Fruit fly (Drosophila melanogaster) whole organism, embryonic: ENCODE measurements around the gene ImpE3.

Experiments used
- Abd-B ChIP-seq: fragments of 200-800 bp; sonication (Bioruptor generic); optimal IDR thresholded peaks from 2 replicates; lab custom pipeline; 2018; ENCODE audit warnings: missing biosample characterization, mild to moderate bottlenecking, missing genetic modification characterization, moderate library complexity
- Aef1 ChIP-seq: fragments of 200-800 bp; sonication (Bioruptor generic); IDR thresholded peaks from 3 replicates; pipeline ENCODE4 v1.3.6; 2022; ENCODE audit warnings: missing biosample characterization, missing genetic modification characterization
- Blimp-1 ChIP-seq: fragments of 200-800 bp; sonication (Bioruptor generic); optimal IDR thresholded peaks from 3 replicates; lab custom pipeline; 2018; ENCODE audit warnings: missing biosample characterization, missing genetic modification characterization, mild to moderate bottlenecking, moderate library complexity, missing genetic modification reagents
- CG10431 ChIP-seq: fragments of 200-800 bp; sonication (Bioruptor generic); optimal IDR thresholded peaks from 3 replicates; lab custom pipeline; 2018; ENCODE audit warnings: missing biosample characterization, mild to moderate bottlenecking, missing genetic modification characterization
- CG10543 ChIP-seq: fragments of 200-800 bp; sonication (Bioruptor generic); optimal IDR thresholded peaks from 3 replicates; lab custom pipeline; 2017; ENCODE audit warnings: missing biosample characterization, mild to moderate bottlenecking, missing genetic modification characterization, moderate library complexity
- CG11695 ChIP-seq: fragments of 200-800 bp; sonication (Bioruptor generic); IDR thresholded peaks from 3 replicates; pipeline ENCODE4 v1.3.6; 2022; ENCODE audit warnings: missing biosample characterization, missing genetic modification characterization
- CG1233 ChIP-seq: fragments of 200-800 bp; sonication (Bioruptor generic); optimal IDR thresholded peaks from 4 replicates; lab custom pipeline; 2018; ENCODE audit warnings: missing biosample characterization, mild to moderate bottlenecking, missing genetic modification characterization
- CG12391 ChIP-seq: fragments of 200-800 bp; sonication (Bioruptor generic); optimal IDR thresholded peaks from 3 replicates; lab custom pipeline; 2018; ENCODE audit warnings: missing biosample characterization, mild to moderate bottlenecking, missing genetic modification characterization, moderate library complexity
- CG14710 ChIP-seq: fragments of 200-800 bp; sonication (Bioruptor generic); optimal IDR thresholded peaks from 3 replicates; lab custom pipeline; 2019; ENCODE audit warnings: missing biosample characterization, mild to moderate bottlenecking, missing genetic modification characterization, moderate library complexity
- CG14860 ChIP-seq: fragments of 200-800 bp; sonication (Bioruptor generic); IDR thresholded peaks from 3 replicates; pipeline ENCODE4 v1.3.6; 2022; ENCODE audit warnings: missing biosample characterization, missing genetic modification characterization; ENCODE audit not compliant: partially characterized antibody
- CG15514 ChIP-seq: fragments of 200-800 bp; sonication (Bioruptor generic); optimal IDR thresholded peaks from 3 replicates; lab custom pipeline; 2017; ENCODE audit warnings: missing biosample characterization, missing genetic modification characterization, mild to moderate bottlenecking, moderate library complexity, missing genetic modification reagents
- CG15601 ChIP-seq: fragments of 200-800 bp; sonication (Bioruptor generic); optimal IDR thresholded peaks from 3 replicates; lab custom pipeline; 2019; ENCODE audit warnings: missing biosample characterization, mild to moderate bottlenecking, missing genetic modification characterization, moderate library complexity
- CG16815 ChIP-seq: fragments of 200-800 bp; sonication (Bioruptor generic); optimal IDR thresholded peaks from 3 replicates; lab custom pipeline; 2017; ENCODE audit warnings: missing biosample characterization, mild to moderate bottlenecking, missing genetic modification characterization
- CG17829 ChIP-seq: fragments of 200-800 bp; optimal IDR thresholded peaks from 2 replicates; lab custom pipeline; 2019; ENCODE audit warnings: missing biosample characterization, mild to moderate bottlenecking, missing genetic modification characterization, moderate library complexity
- CG1832 ChIP-seq: fragments of 200-800 bp; sonication (Bioruptor generic); optimal IDR thresholded peaks from 2 replicates; lab custom pipeline; 2017; ENCODE audit warnings: missing biosample characterization, mild to moderate bottlenecking, missing genetic modification characterization, inconsistent platforms
- CG18619 ChIP-seq: fragments of 200-800 bp; sonication (Bioruptor generic); optimal IDR thresholded peaks from 3 replicates; lab custom pipeline; 2017; ENCODE audit warnings: missing biosample characterization, mild to moderate bottlenecking, missing genetic modification characterization
- CG18764 ChIP-seq: fragments of 200-800 bp; sonication (Bioruptor generic); optimal IDR thresholded peaks from 3 replicates; lab custom pipeline; 2016; ENCODE audit warnings: missing biosample characterization, missing genetic modification characterization
- CG30403 ChIP-seq: fragments of 200-800 bp; sonication (Bioruptor generic); optimal IDR thresholded peaks from 3 replicates; lab custom pipeline; 2016; ENCODE audit warnings: missing biosample characterization, missing genetic modification characterization
- CG31441 ChIP-seq: fragments of 200-800 bp; sonication (Bioruptor generic); IDR thresholded peaks from 2 replicates; pipeline ENCODE4 v1.3.6; 2022; ENCODE audit warnings: missing biosample characterization, missing genetic modification characterization
- CG5245 ChIP-seq: fragments of 200-800 bp; sonication (Bioruptor generic); optimal IDR thresholded peaks from 3 replicates; lab custom pipeline; 2016; ENCODE audit warnings: missing biosample characterization, missing genetic modification characterization
- Chrac-16 ChIP-seq: fragments of 200-800 bp; sonication (Bioruptor generic); optimal IDR thresholded peaks from 3 replicates; lab custom pipeline; 2016; ENCODE audit warnings: missing biosample characterization, missing genetic modification characterization
- CoRest ChIP-seq: fragments of 200-800 bp; sonication (Bioruptor generic); optimal IDR thresholded peaks from 3 replicates; lab custom pipeline; 2018; ENCODE audit warnings: missing biosample characterization, mild to moderate bottlenecking, missing genetic modification characterization, moderate library complexity
- H2.0 ChIP-seq: fragments of 200-800 bp; sonication (Bioruptor generic); IDR thresholded peaks from 2 replicates; pipeline ENCODE4 v1.3.6; 2022; ENCODE audit warnings: missing biosample characterization, missing genetic modification characterization
- Hr3 ChIP-seq: fragments of 200-800 bp; sonication (Bioruptor generic); optimal IDR thresholded peaks from 3 replicates; lab custom pipeline; 2016; ENCODE audit warnings: missing biosample characterization, missing genetic modification characterization
- Hr51 ChIP-seq, 2 experiments: fragments of 200-800 bp; sonication (Bioruptor generic); optimal IDR thresholded peaks; 2 replicates in 1 of 2; 3 replicates in 1 of 2; lab custom pipeline; 2016 to 2018; ENCODE audit warnings: missing biosample characterization in 2 of 2, missing genetic modification characterization in 2 of 2, mild to moderate bottlenecking in 1 of 2, moderate library complexity in 1 of 2
- Lhr ChIP-seq: fragments of 200-800 bp; sonication (Bioruptor generic); optimal IDR thresholded peaks from 3 replicates; lab custom pipeline; 2017; ENCODE audit warnings: mild to moderate bottlenecking, missing biosample characterization, missing genetic modification reagents, missing genetic modification characterization
- NfI ChIP-seq: fragments of 200-800 bp; sonication (Bioruptor generic); optimal IDR thresholded peaks from 3 replicates; lab custom pipeline; 2018; ENCODE audit warnings: missing biosample characterization, mild to moderate bottlenecking, missing genetic modification characterization, moderate library complexity
- PHDP ChIP-seq: fragments of 200-800 bp; sonication (Bioruptor generic); optimal IDR thresholded peaks from 3 replicates; lab custom pipeline; 2018; ENCODE audit warnings: missing biosample characterization, mild to moderate bottlenecking, missing genetic modification characterization, moderate library complexity
- Stat92E ChIP-seq, 3 experiments: fragments of >200 bp in 2 of 3; fragments of 200-800 bp in 1 of 3; sonication (Bioruptor generic) in 1 of 3; optimal IDR thresholded peaks; 2 replicates each; lab custom pipeline; 2017 to 2019; ENCODE audit warnings: missing biosample characterization in 3 of 3, missing genetic modification characterization in 3 of 3, mild to moderate bottlenecking in 1 of 3, moderate library complexity in 1 of 3
- Vsx1 ChIP-seq: fragments of 200-800 bp; sonication (Bioruptor generic); optimal IDR thresholded peaks from 2 replicates; lab custom pipeline; 2017; ENCODE audit warnings: missing biosample characterization, mild to moderate bottlenecking, missing genetic modification characterization, missing genetic modification reagents
- Xbp1 ChIP-seq: fragments of 200-800 bp; sonication (Bioruptor generic); optimal IDR thresholded peaks from 3 replicates; lab custom pipeline; 2016; ENCODE audit warnings: missing biosample characterization, mild to moderate bottlenecking, missing genetic modification characterization
- bbx ChIP-seq: fragments of 200-800 bp; sonication (Bioruptor generic); IDR thresholded peaks from 2 replicates; pipeline ENCODE4 v1.3.6; 2022; ENCODE audit warnings: missing biosample characterization, missing genetic modification characterization; ENCODE audit not compliant: partially characterized antibody
- corto ChIP-seq: fragments of 200-800 bp; sonication (Bioruptor generic); optimal IDR thresholded peaks from 2 replicates; lab custom pipeline; 2016; ENCODE audit warnings: missing biosample characterization, mild to moderate bottlenecking, missing genetic modification characterization, moderate library complexity
- disco-r ChIP-seq: fragments of 200-800 bp; sonication (Bioruptor generic); optimal IDR thresholded peaks from 2 replicates; lab custom pipeline; 2016; ENCODE audit warnings: missing biosample characterization, missing genetic modification characterization
- esg ChIP-seq: fragments of 200-800 bp; sonication (Bioruptor generic); conservative IDR thresholded peaks from 2 replicates; pipeline ENCODE4 v1.3.6; 2022; ENCODE audit warnings: missing biosample characterization, missing genetic modification characterization
- gro ChIP-seq: fragments of 200-800 bp; sonication (Bioruptor generic); optimal IDR thresholded peaks from 2 replicates; lab custom pipeline; 2016; ENCODE audit warnings: missing biosample characterization, missing genetic modification characterization
- gsb-n ChIP-seq: fragments of 200-800 bp; sonication (Bioruptor generic); optimal IDR thresholded peaks from 3 replicates; lab custom pipeline; 2018; ENCODE audit warnings: missing biosample characterization, mild to moderate bottlenecking, missing genetic modification characterization
- kay ChIP-seq: fragments of 200-800 bp; sonication (Bioruptor generic); optimal IDR thresholded peaks from 2 replicates; lab custom pipeline; 2016; ENCODE audit warnings: missing biosample characterization, missing genetic modification characterization
- kni ChIP-seq: fragments of 200-800 bp; sonication (Bioruptor generic); optimal IDR thresholded peaks from 3 replicates; lab custom pipeline; 2017; ENCODE audit warnings: mild to moderate bottlenecking, missing biosample characterization, missing genetic modification reagents, missing genetic modification characterization
- nom ChIP-seq: fragments of 200-800 bp; sonication (Bioruptor generic); optimal IDR thresholded peaks from 2 replicates; lab custom pipeline; 2017; ENCODE audit warnings: missing biosample characterization, missing genetic modification characterization, mild to moderate bottlenecking, moderate library complexity, missing genetic modification reagents
- oc ChIP-seq: fragments of 200-800 bp; sonication (Bioruptor generic); optimal IDR thresholded peaks from 2 replicates; lab custom pipeline; 2018; ENCODE audit warnings: missing biosample characterization, mild to moderate bottlenecking, missing genetic modification characterization, moderate library complexity
- pum ChIP-seq: fragments of 200-800 bp; sonication (Bioruptor generic); optimal IDR thresholded peaks from 2 replicates; lab custom pipeline; 2016; ENCODE audit warnings: missing biosample characterization, missing genetic modification characterization
- run ChIP-seq: fragments of 200-800 bp; sonication (Bioruptor generic); optimal IDR thresholded peaks from 3 replicates; lab custom pipeline; 2018; ENCODE audit warnings: missing biosample characterization, mild to moderate bottlenecking, missing genetic modification characterization
- sob ChIP-seq: fragments of 200-800 bp; sonication (Bioruptor generic); IDR thresholded peaks from 2 replicates; pipeline ENCODE4 v1.3.6; 2022; ENCODE audit warnings: missing biosample characterization, missing genetic modification characterization
- stwl ChIP-seq: fragments of 200-800 bp; sonication (Bioruptor generic); optimal IDR thresholded peaks from 3 replicates; lab custom pipeline; 2018; ENCODE audit warnings: missing biosample characterization, mild to moderate bottlenecking, missing genetic modification characterization, moderate library complexity
- tgo ChIP-seq: fragments of 200-800 bp; sonication (Bioruptor generic); IDR thresholded peaks from 3 replicates; pipeline ENCODE4 v1.3.6; 2022; ENCODE audit warnings: missing biosample characterization, missing genetic modification characterization
- unpg ChIP-seq: fragments of 200-800 bp; sonication (Bioruptor generic); optimal IDR thresholded peaks from 3 replicates; lab custom pipeline; 2018; ENCODE audit warnings: missing biosample characterization, mild to moderate bottlenecking, missing genetic modification characterization, moderate library complexity
- zen ChIP-seq: fragments of 200-800 bp; sonication (Bioruptor generic); optimal IDR thresholded peaks from 3 replicates; lab custom pipeline; 2018; ENCODE audit warnings: missing biosample characterization, mild to moderate bottlenecking, missing genetic modification characterization, moderate library complexity

ImpE3 gene

dm6 chr3R:8032923-8033478 is 3.7 kb upstream of the ImpE3 start, which contains the start of the genes CG11035 and unc-45 (continued):
- TF ChIP-seq disco-r (GFP tag; lab: Kevin White, UChicago) (no peak), pum (GFP tag; lab: Kevin White, UChicago) (peak; percentile 50), Hr51 (GFP tag; optimal IDR thresholded peaks at IDR 0.05; lab: Kevin White, UChicago) (peak in 1 of 2 experiments; percentile 19), oc (no peak), CG14860 (GFP tag; lab: Robert Waterston, UW) (peak; percentile 75), gro (GFP tag; lab: Kevin White, UChicago) (peak; percentile 59), CoRest (tag; lab: Kevin White, UChicago) (peak; percentile 62), CG14710 (tag; lab: Kevin White, UChicago) (peak; percentile 61), gsb-n (tag; lab: Kevin White, UChicago) (no peak), Lhr (peak; percentile 35), PHDP (tag; lab: Kevin White, UChicago) (peak; percentile 44), CG10543 (GFP tag; lab: Kevin White, UChicago) (peak; percentile 63), nom (peak; percentile 24), Blimp-1 (GFP tag; lab: Kevin White, UChicago) (peak; percentile 43), unpg (GFP tag; lab: Kevin White, UChicago) (peak; percentile 27), CG11695 (GFP tag; lab: Robert Waterston, UW) (0 out of 3 replicates have a peak, but pooled peaks have one; percentile 19), CG17829 (tag; lab: Kevin White, UChicago) (peak; percentile 64), CG1832 (GFP tag; lab: Kevin White, UChicago) (no peak), bbx (GFP tag; lab: Robert Waterston, UW) (peak; percentile 64), esg (no peak), CG30403 (GFP tag; lab: Kevin White, UChicago) (peak; percentile 34), kni (GFP tag; lab: Kevin White, UChicago) (peak; percentile 64), CG12391 (tag; lab: Kevin White, UChicago) (peak; percentile 70), corto (GFP tag; lab: Kevin White, UChicago) (no peak), Aef1 (GFP tag; lab: Robert Waterston, UW) (0 out of 3 replicates have a peak, but pooled peaks have one; percentile 20), zen (peak; percentile 21), CG1233 (GFP tag; lab: Kevin White, UChicago) (peak; percentile 15), CG10431 (peak; percentile 16), run (tag; lab: Kevin White, UChicago) (no peak), tgo (GFP tag; lab: Robert Waterston, UW) (peak; percentile 54), CG31441 (GFP tag; lab: Robert Waterston, UW) (peak; percentile 60), Xbp1 (GFP tag; lab: Kevin White, UChicago) (peak; percentile 31), stwl (tag; lab: Kevin White, UChicago) (peak; percentile 29), Vsx1 (peak; percentile 47), Hr3 (GFP tag; lab: Kevin White, UChicago) (peak; percentile 1), CG5245 (no peak), sob (peak; percentile 65), CG16815 (no peak), NfI (GFP tag; lab: Kevin White, UChicago) (peak; percentile 44), CG18764 (GFP tag; lab: Kevin White, UChicago) (peak; percentile 26), CG15514 (peak; percentile 99), CG18619 (no peak), kay (GFP tag; lab: Kevin White, UChicago) (peak; percentile 70), Stat92E (GFP tag; optimal IDR thresholded peaks at IDR 0.05; lab: Kevin White, UChicago) (no peak), Chrac-16 (GFP tag; lab: Kevin White, UChicago) (peak; percentile 33), CG15601 (tag; lab: Kevin White, UChicago) (peak; percentile 32), Abd-B (GFP tag; lab: Kevin White, UChicago) (peak; percentile 42), H2.0 (GFP tag; lab: Robert Waterston, UW) (no peak)
